Worm (Caenorhabditis elegans): Measurements from ENCODE around the gene T23B7.3.

T23B7.3 gene

ce11 chrII:4869793-4870343 is 19.9 kb downstream of the T23B7.3 start:
- TF ChIP-seq W03F9.2 (tag; optimal IDR thresholded peaks at IDR 0.05) (no peak), him-1 (tag; optimal IDR thresholded peaks at IDR 0.05) (no peak), dao-5 (tag; optimal IDR thresholded peaks at IDR 0.05) (no peak)

- TF ChIP-seq him-1 (tag; optimal IDR thresholded peaks at IDR 0.05): no peak
- no peak for TF ChIP-seq dao-5 (tag; optimal IDR thresholded peaks at IDR 0.05)
- no peak for TF ChIP-seq W03F9.2 (tag; optimal IDR thresholded peaks at IDR 0.05)
Observed at ce11 chrII:4870691-4871090, 20.7 kb downstream of the T23B7.3 start, which contains the start of gene col-20. Gene col-20, minus strand, starts transcription at chrII:4870791.

ce11 chrII:4871834-4872233 is 21.8 kb downstream of the T23B7.3 start:
- TF ChIP-seq dao-5 (tag; optimal IDR thresholded peaks at IDR 0.05): no peak
- TF ChIP-seq W03F9.2 (tag; optimal IDR thresholded peaks at IDR 0.05): no peak
- TF ChIP-seq him-1 (tag; optimal IDR thresholded peaks at IDR 0.05): no peak

ce11 chrII:4873029-4873428 is 23.0 kb downstream of the T23B7.3 start, which contains the start of gene col-73:
Gene col-73, minus strand, starts transcription at chrII:4873129.
- no peak for TF ChIP-seq him-1 (tag; optimal IDR thresholded peaks at IDR 0.05)

ce11 chrII:4874335-4874861 is 24.4 kb downstream of the T23B7.3 start, which contains the start of gene F11G11.15:
Gene F11G11.15, plus strand, starts transcription at chrII:4874845.
- TF ChIP-seq W03F9.2 (tag; optimal IDR thresholded peaks at IDR 0.05) (no peak), dao-5 (tag; optimal IDR thresholded peaks at IDR 0.05) (no peak), him-1 (tag; optimal IDR thresholded peaks at IDR 0.05) (no peak)

- no peak for TF ChIP-seq W03F9.2 (tag; optimal IDR thresholded peaks at IDR 0.05)
- no peak for TF ChIP-seq him-1 (tag; optimal IDR thresholded peaks at IDR 0.05)
- TF ChIP-seq dao-5 (tag; optimal IDR thresholded peaks at IDR 0.05): no peak
Observed at ce11 chrII:4876091-4876490, 26.1 kb downstream of the T23B7.3 start, which contains the start of gene F11G11.13. Gene F11G11.13, minus strand, starts transcription at chrII:4876179.

- no peak for TF ChIP-seq W03F9.2 (tag; optimal IDR thresholded peaks at IDR 0.05)
Observed at ce11 chrII:4879629-4880028, 29.6 kb downstream of the T23B7.3 start, which contains the start of gene gst-6. Gene gst-6, plus strand, starts transcription at chrII:4879891.

- no peak for TF ChIP-seq him-1 (tag; optimal IDR thresholded peaks at IDR 0.05)
- no peak for TF ChIP-seq W03F9.2 (tag; optimal IDR thresholded peaks at IDR 0.05)
- TF ChIP-seq dao-5 (tag; optimal IDR thresholded peaks at IDR 0.05): no peak
Observed at ce11 chrII:4881727-4882126, 31.7 kb downstream of the T23B7.3 start, which contains the start of gene gst-7. Gene gst-7, plus strand, starts transcription at chrII:4882062.

- no peak for TF ChIP-seq him-1 (tag; optimal IDR thresholded peaks at IDR 0.05)
- no peak for TF ChIP-seq W03F9.2 (tag; optimal IDR thresholded peaks at IDR 0.05)
- no peak for TF ChIP-seq dao-5 (tag; optimal IDR thresholded peaks at IDR 0.05)
Observed at ce11 chrII:4882498-4882897, 32.5 kb downstream of the T23B7.3 start.

- TF ChIP-seq dao-5 (tag; optimal IDR thresholded peaks at IDR 0.05): no peak
- TF ChIP-seq him-1 (tag; optimal IDR thresholded peaks at IDR 0.05): no peak
- no peak for TF ChIP-seq W03F9.2 (tag; optimal IDR thresholded peaks at IDR 0.05)
Observed at ce11 chrII:4883412-4883811, 33.4 kb downstream of the T23B7.3 start, which contains the start of gene gst-8. Gene gst-8, plus strand, starts transcription at chrII:4883712.

ce11 chrII:4884403-4884802 is 34.4 kb downstream of the T23B7.3 start:
- TF ChIP-seq him-1 (tag; optimal IDR thresholded peaks at IDR 0.05) (no peak), dao-5 (tag; optimal IDR thresholded peaks at IDR 0.05) (no peak), W03F9.2 (tag; optimal IDR thresholded peaks at IDR 0.05) (no peak)

ce11 chrII:4885976-4886375 is 36.0 kb downstream of the T23B7.3 start, which contains the start of gene R05F9.7:
Gene R05F9.7, plus strand, starts transcription at chrII:4886276.
- no peak for TF ChIP-seq W03F9.2 (tag; optimal IDR thresholded peaks at IDR 0.05)
- TF ChIP-seq him-1 (tag; optimal IDR thresholded peaks at IDR 0.05): no peak
- no peak for TF ChIP-seq dao-5 (tag; optimal IDR thresholded peaks at IDR 0.05)

ce11 chrII:4888527-4889487 is 38.8 kb downstream of the T23B7.3 start, which contains the start of gene pgm-1:
Gene pgm-1, plus strand, starts transcription at chrII:4889437.
- TF ChIP-seq dao-5 (tag; optimal IDR thresholded peaks at IDR 0.05) (no peak), W03F9.2 (tag; optimal IDR thresholded peaks at IDR 0.05) (no peak), him-1 (tag; optimal IDR thresholded peaks at IDR 0.05) (no peak)

Measured in whole organism, L4/young adult.